Worm (Caenorhabditis elegans) whole organism, young adult: ENCODE data around the gene crb-3.

Experiments used
- Y56A3A.18 ChIP-seq: fragments of 200-800 bp; sonication (Bioruptor generic); IDR thresholded peaks from 2 replicates; pipeline ENCODE4 v1.3.6; 2022; ENCODE audit warnings: missing genetic modification reagents, missing genetic modification characterization, missing compliant biosample characterization
- Y79H2A.3 ChIP-seq: fragments of 200-800 bp; sonication (Bioruptor generic); conservative IDR thresholded peaks from 2 replicates; pipeline ENCODE4 v1.3.6; 2022; ENCODE audit warnings: missing genetic modification reagents, missing genetic modification characterization, missing compliant biosample characterization
- akir-1 ChIP-seq: fragments of 200-800 bp; sonication (Bioruptor generic); optimal IDR thresholded peaks from 2 replicates; lab custom pipeline; 2018; ENCODE audit warnings: mild to moderate bottlenecking, missing genetic modification characterization, moderate library complexity, missing compliant biosample characterization
- atf-7 ChIP-seq: sonication (generic microtip); optimal IDR thresholded peaks from 2 replicates; lab custom pipeline; 2017; ENCODE audit warnings: mild to moderate bottlenecking, missing genetic modification characterization, missing compliant biosample characterization
- ceh-40 ChIP-seq: fragments of 200-800 bp; sonication (Bioruptor generic); IDR thresholded peaks from 2 replicates; pipeline ENCODE4 v1.3.6; 2022; ENCODE audit warnings: missing genetic modification characterization, missing compliant biosample characterization
- dpff-1 ChIP-seq: sonication (generic microtip); optimal IDR thresholded peaks from 2 replicates; lab custom pipeline; 2017; ENCODE audit warnings: mild to moderate bottlenecking, missing genetic modification characterization, missing compliant biosample characterization
- dpl-1 ChIP-seq: fragments of 150-350 bp; optimal IDR thresholded peaks from 2 replicates; lab custom pipeline; 2014; ENCODE audit warnings: missing biosample characterization, missing genetic modification reagents, missing genetic modification characterization
- mel-28 ChIP-seq: sonication (generic microtip); optimal IDR thresholded peaks from 2 replicates; lab custom pipeline; 2016; ENCODE audit warnings: borderline replicate concordance, mild to moderate bottlenecking, missing genetic modification characterization, missing compliant biosample characterization
- nhr-90 ChIP-seq: sonication (generic microtip); optimal IDR thresholded peaks from 2 replicates; lab custom pipeline; 2016; ENCODE audit warnings: missing genotype, mild to moderate bottlenecking, missing genetic modification characterization, missing compliant biosample characterization
- snpc-4 ChIP-seq, 5 experiments: fragments of 150-350 bp in 1 of 5; sonication (generic microtip) in 4 of 5; optimal IDR thresholded peaks; 2 replicates each; lab custom pipeline; 2014 to 2018; ENCODE audit warnings: missing genetic modification characterization in 5 of 5, missing biosample characterization in 3 of 5, antibody characterized with exemption in 2 of 5, mild to moderate bottlenecking in 2 of 5, missing compliant biosample characterization in 2 of 5, missing genotype in 2 of 5, moderate library complexity in 2 of 5, missing genetic modification reagents in 1 of 5
- unc-62 ChIP-seq: fragments of 150-350 bp; optimal IDR thresholded peaks from 2 replicates; lab custom pipeline; 2014; ENCODE audit warnings: missing biosample characterization, missing genetic modification reagents, missing genetic modification characterization

DNA sequence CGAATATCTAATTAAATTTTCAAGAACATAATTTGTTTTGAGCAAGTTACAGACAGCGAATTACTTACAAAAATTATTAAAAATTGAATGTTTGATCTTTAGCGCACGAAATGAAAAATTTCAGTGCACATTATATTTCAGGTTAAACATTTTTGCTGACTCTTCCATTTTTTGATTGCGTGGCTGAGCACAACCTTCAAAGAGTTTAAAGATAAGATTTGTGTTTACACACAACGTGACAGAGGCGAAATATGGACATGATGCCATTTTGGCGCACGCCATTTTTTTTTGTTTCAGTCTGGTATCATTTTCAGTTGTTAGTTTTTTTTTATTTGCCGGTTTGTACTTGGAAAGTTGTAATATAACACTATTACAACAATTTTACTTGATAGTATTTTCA, 9.1 kb downstream of the crb-3 start:
- TF ChIP-seq dpl-1 (GFP tag; lab: Kevin White, UChicago) (no peak), Y56A3A.18 (GFP tag; lab: Robert Waterston, UW) (no peak), akir-1 (GFP tag; lab: Kevin White, UChicago) (no peak), Y79H2A.3 (GFP tag; lab: Robert Waterston, UW) (no peak), ceh-40 (GFP tag; lab: Robert Waterston, UW) (no peak), mel-28 (tag; lab: Kevin White, UChicago) (no peak), unc-62 (GFP tag; lab: Kevin White, UChicago) (no peak), dpff-1 (tag; lab: Kevin White, UChicago) (no peak), snpc-4 (GFP tag; optimal IDR thresholded peaks at IDR 0.05; lab: Kevin White, UChicago) (no peak), snpc-4 (tag; optimal IDR thresholded peaks at IDR 0.05; lab: Kevin White, UChicago) (no peak), nhr-90 (tag; lab: Kevin White, UChicago) (no peak), atf-7 (tag; lab: Kevin White, UChicago) (no peak)
